Worm (Caenorhabditis elegans) whole organism, L3 larva: ENCODE measurements around the gene T20B12.5.

ENCODE experiments used
- R02D3.7 ChIP-seq: fragments of 150-350 bp; optimal IDR thresholded peaks from 2 replicates; lab custom pipeline; 2014; ENCODE audit warnings: missing biosample characterization, missing genetic modification characterization
- aly-2 ChIP-seq: fragments of 150-350 bp; optimal IDR thresholded peaks from 2 replicates; lab custom pipeline; 2014; ENCODE audit warnings: missing biosample characterization, missing genetic modification characterization
- ama-1 ChIP-seq: fragments of 150-350 bp; optimal IDR thresholded peaks from 2 replicates; lab custom pipeline; 2018
- ceh-16 ChIP-seq: sonication (generic microtip); optimal IDR thresholded peaks from 2 replicates; lab custom pipeline; 2017; ENCODE audit warnings: missing biosample characterization, missing genetic modification characterization
- ceh-82 ChIP-seq: fragments of 150-350 bp; optimal IDR thresholded peaks from 2 replicates; lab custom pipeline; 2014; ENCODE audit warnings: missing biosample characterization, missing genetic modification characterization
- ceh-9 ChIP-seq: sonication (generic microtip); optimal IDR thresholded peaks from 2 replicates; lab custom pipeline; 2018; ENCODE audit warnings: missing biosample characterization, missing genetic modification characterization
- daf-12 ChIP-seq: fragments of 150-350 bp; optimal IDR thresholded peaks from 2 replicates; lab custom pipeline; 2014; ENCODE audit warnings: missing biosample characterization, missing genetic modification reagents, missing genetic modification characterization
- egl-27 ChIP-seq: sonication (generic microtip); optimal IDR thresholded peaks from 4 replicates; lab custom pipeline; 2017; ENCODE audit warnings: missing biosample characterization, missing genetic modification reagents, missing genetic modification characterization
- elt-1 ChIP-seq: fragments of 150-350 bp; optimal IDR thresholded peaks from 2 replicates; lab custom pipeline; 2014; ENCODE audit warnings: missing biosample characterization, missing genetic modification characterization
- elt-2 ChIP-seq: sonication (generic microtip); optimal IDR thresholded peaks from 2 replicates; lab custom pipeline; 2016; ENCODE audit warnings: missing genetic modification reagents, mild to moderate bottlenecking, missing genetic modification characterization, missing compliant biosample characterization
- elt-3 ChIP-seq, 3 experiments: fragments of 150-350 bp in 1 of 3; sonication (generic microtip) in 2 of 3; optimal IDR thresholded peaks; 2 replicates in 2 of 3; 4 replicates in 1 of 3; lab custom pipeline; 2014 to 2017; ENCODE audit warnings: missing biosample characterization in 3 of 3, missing genetic modification characterization in 3 of 3
- eor-1 ChIP-seq, 2 experiments: fragments of 150-350 bp; optimal IDR thresholded peaks; 2 replicates each; lab custom pipeline; 2014 to 2018; ENCODE audit warnings: missing biosample characterization in 2 of 2, missing genetic modification characterization in 2 of 2
- fkh-10 ChIP-seq: sonication (generic microtip); optimal IDR thresholded peaks from 2 replicates; lab custom pipeline; 2017; ENCODE audit warnings: missing biosample characterization, missing genetic modification reagents, missing genetic modification characterization
- fkh-2 ChIP-seq: fragments of 150-350 bp; optimal IDR thresholded peaks from 2 replicates; lab custom pipeline; 2014; ENCODE audit warnings: missing biosample characterization, missing genetic modification reagents, missing genetic modification characterization
- hmg-11 ChIP-seq: sonication (generic microtip); optimal IDR thresholded peaks from 2 replicates; lab custom pipeline; 2016; ENCODE audit warnings: missing genetic modification characterization, missing compliant biosample characterization
- jun-1 ChIP-seq: fragments of 150-350 bp; optimal IDR thresholded peaks from 2 replicates; lab custom pipeline; 2014; ENCODE audit warnings: missing biosample characterization, missing genetic modification reagents, missing genetic modification characterization
- lin-15B ChIP-seq: fragments of 150-350 bp; optimal IDR thresholded peaks from 2 replicates; lab custom pipeline; 2014; ENCODE audit warnings: missing biosample characterization, missing genetic modification characterization
- lin-39 ChIP-seq: fragments of 150-350 bp; optimal IDR thresholded peaks from 2 replicates; lab custom pipeline; 2018; ENCODE audit warnings: missing biosample characterization, missing genetic modification reagents, missing genetic modification characterization
- lsy-12 ChIP-seq: sonication (generic microtip); optimal IDR thresholded peaks from 2 replicates; lab custom pipeline; 2016; ENCODE audit warnings: mild to moderate bottlenecking, missing genetic modification characterization, missing compliant biosample characterization
- mdl-1 ChIP-seq: fragments of 150-350 bp; optimal IDR thresholded peaks from 2 replicates; lab custom pipeline; 2014; ENCODE audit warnings: missing biosample characterization, missing genetic modification characterization
- mml-1 ChIP-seq: fragments of 150-350 bp; sonication (generic microtip); optimal IDR thresholded peaks from 3 replicates; lab custom pipeline; 2014; ENCODE audit warnings: missing biosample characterization, missing genetic modification characterization
- nhr-11 ChIP-seq: fragments of 150-350 bp; optimal IDR thresholded peaks from 2 replicates; lab custom pipeline; 2014; ENCODE audit warnings: missing biosample characterization, missing genetic modification characterization
- nhr-12 ChIP-seq: fragments of 150-350 bp; optimal IDR thresholded peaks from 2 replicates; lab custom pipeline; 2014; ENCODE audit warnings: missing biosample characterization, missing genetic modification characterization
- nhr-237 ChIP-seq: fragments of 150-350 bp; optimal IDR thresholded peaks from 2 replicates; lab custom pipeline; 2014; ENCODE audit warnings: missing biosample characterization, missing genetic modification characterization
- nhr-25 ChIP-seq: sonication (generic microtip); optimal IDR thresholded peaks from 2 replicates; lab custom pipeline; 2017; ENCODE audit warnings: missing biosample characterization, missing genetic modification characterization
- nhr-28 ChIP-seq: fragments of 150-350 bp; optimal IDR thresholded peaks from 2 replicates; lab custom pipeline; 2014; ENCODE audit warnings: missing biosample characterization, missing genetic modification characterization
- nhr-43 ChIP-seq: sonication (generic microtip); optimal IDR thresholded peaks from 2 replicates; lab custom pipeline; 2016; ENCODE audit warnings: mild to moderate bottlenecking, missing genetic modification characterization, missing compliant biosample characterization; ENCODE audit not compliant: poor library complexity, severe bottlenecking
- nhr-67 ChIP-seq: fragments of 150-350 bp; optimal IDR thresholded peaks from 2 replicates; lab custom pipeline; 2014; ENCODE audit warnings: missing biosample characterization, missing genetic modification characterization
- nhr-76 ChIP-seq: fragments of 150-350 bp; sonication (generic microtip); optimal IDR thresholded peaks from 5 replicates; lab custom pipeline; 2014; ENCODE audit warnings: missing biosample characterization, missing genetic modification characterization
- nhr-77 ChIP-seq: fragments of 150-350 bp; optimal IDR thresholded peaks from 2 replicates; lab custom pipeline; 2014; ENCODE audit warnings: missing biosample characterization, missing genetic modification characterization
- pha-4 ChIP-seq: fragments of 150-350 bp; optimal IDR thresholded peaks from 2 replicates; lab custom pipeline; 2014; ENCODE audit warnings: missing biosample characterization, missing genetic modification reagents, missing genetic modification characterization
- pqm-1 ChIP-seq: fragments of 150-350 bp; optimal IDR thresholded peaks from 2 replicates; lab custom pipeline; 2017; ENCODE audit warnings: missing biosample characterization, missing genetic modification characterization, inconsistent platforms
- sea-2 ChIP-seq: fragments of 150-350 bp; sonication (generic microtip); optimal IDR thresholded peaks from 4 replicates; lab custom pipeline; 2014; ENCODE audit warnings: missing biosample characterization, missing genetic modification reagents, missing genetic modification characterization
- skn-1 ChIP-seq: fragments of 150-350 bp; optimal IDR thresholded peaks from 2 replicates; lab custom pipeline; 2014; ENCODE audit warnings: missing biosample characterization, missing genetic modification characterization
- unc-62 ChIP-seq: fragments of 150-350 bp; sonication (generic microtip); optimal IDR thresholded peaks from 4 replicates; lab custom pipeline; 2014; ENCODE audit warnings: missing biosample characterization, missing genetic modification reagents, missing genetic modification characterization
- zag-1 ChIP-seq: fragments of 150-350 bp; optimal IDR thresholded peaks from 2 replicates; lab custom pipeline; 2014; ENCODE audit warnings: missing biosample characterization, missing genetic modification characterization
- ztf-4 ChIP-seq: fragments of 150-350 bp; optimal IDR thresholded peaks from 2 replicates; lab custom pipeline; 2014; ENCODE audit warnings: missing biosample characterization, missing genetic modification characterization

T20B12.5 gene

ce11 chrIII:7329155-7329732 is 37.7 kb downstream of the T20B12.5 start, which contains the start of gene lab-2:
Gene lab-2, minus strand, starts transcription at chrIII:7329607.
- peak; percentile 13 for TF ChIP-seq jun-1
- peak; percentile 4 for TF ChIP-seq ztf-4 (tag; lab: Kevin White, UChicago)
- no peak for TF ChIP-seq elt-1 (tag; lab: Kevin White, UChicago)
- TF ChIP-seq ceh-9 (tag; lab: Kevin White, UChicago): no peak
- TF ChIP-seq sea-2 (GFP tag; lab: Kevin White, UChicago): no peak
- no peak for TF ChIP-seq lin-39 (tag; lab: Kevin White, UChicago)
- TF ChIP-seq nhr-28 (tag; lab: Kevin White, UChicago): no peak
- TF ChIP-seq mml-1 (tag; lab: Kevin White, UChicago): no peak
- peak; percentile 33 for TF ChIP-seq nhr-25 (tag; lab: Kevin White, UChicago)
- TF ChIP-seq elt-2 (tag; lab: Kevin White, UChicago): peak; percentile 20
- TF ChIP-seq skn-1 (tag; lab: Kevin White, UChicago): no peak
- no peak for TF ChIP-seq nhr-43 (tag; lab: Kevin White, UChicago)
- TF ChIP-seq lsy-12: peak; percentile 66
- no peak for TF ChIP-seq hmg-11 (tag; lab: Kevin White, UChicago)
- peak; percentile 15 for TF ChIP-seq aly-2 (tag; lab: Kevin White, UChicago)
- no peak for TF ChIP-seq daf-12 (tag; lab: Kevin White, UChicago)
- TF ChIP-seq ceh-82 (tag; lab: Kevin White, UChicago): no peak
- TF ChIP-seq mdl-1 (tag; lab: Kevin White, UChicago): no peak
- peak; percentile 79 for TF ChIP-seq ama-1 (lab: Kevin White, UChicago)
- no peak for TF ChIP-seq unc-62 (GFP tag; lab: Kevin White, UChicago)
- TF ChIP-seq nhr-67 (tag; lab: Kevin White, UChicago): no peak
- no peak for TF ChIP-seq fkh-10 (GFP tag; lab: Kevin White, UChicago)
- TF ChIP-seq ceh-16 (tag; lab: Kevin White, UChicago): no peak
- no peak for TF ChIP-seq elt-3 (tag; optimal IDR thresholded peaks at IDR 0.05; lab: Kevin White, UChicago)
- TF ChIP-seq egl-27 (tag; lab: Kevin White, UChicago): no peak
- TF ChIP-seq nhr-76 (tag; lab: Kevin White, UChicago): no peak
- no peak for TF ChIP-seq fkh-2
- TF ChIP-seq pha-4 (tag; lab: Kevin White, UChicago): no peak

- TF ChIP-seq mml-1 (tag; lab: Kevin White, UChicago): no peak
- no peak for TF ChIP-seq ceh-16 (tag; lab: Kevin White, UChicago)
- no peak for TF ChIP-seq ceh-9 (tag; lab: Kevin White, UChicago)
- TF ChIP-seq sea-2 (GFP tag; lab: Kevin White, UChicago): no peak
- no peak for TF ChIP-seq nhr-76 (tag; lab: Kevin White, UChicago)
- TF ChIP-seq lin-15B (tag; lab: Kevin White, UChicago): no peak
- no peak for TF ChIP-seq R02D3.7 (tag; lab: Kevin White, UChicago)
- TF ChIP-seq elt-2 (tag; lab: Kevin White, UChicago): peak; percentile 69
- no peak for TF ChIP-seq nhr-12
- TF ChIP-seq pqm-1 (tag; lab: Kevin White, UChicago): peak; percentile 1
Observed at ce11 chrIII:7323331-7323730, 43.6 kb downstream of the T20B12.5 start.

- TF ChIP-seq pqm-1 (tag; lab: Kevin White, UChicago): peak; percentile 34
- TF ChIP-seq nhr-43 (tag; lab: Kevin White, UChicago): no peak
- TF ChIP-seq nhr-76 (tag; lab: Kevin White, UChicago): no peak
- TF ChIP-seq elt-3 (tag; optimal IDR thresholded peaks at IDR 0.05; lab: Kevin White, UChicago): no peak
- no peak for TF ChIP-seq nhr-11
- TF ChIP-seq daf-12 (tag; lab: Kevin White, UChicago): no peak
- TF ChIP-seq eor-1 (tag; optimal IDR thresholded peaks at IDR 0.05; lab: Kevin White, UChicago): no peak
- TF ChIP-seq elt-2 (tag; lab: Kevin White, UChicago): peak; percentile 55
- peak; percentile 99 for TF ChIP-seq pha-4 (tag; lab: Kevin White, UChicago)
- no peak for TF ChIP-seq nhr-237 (tag; lab: Kevin White, UChicago)
- no peak for TF ChIP-seq nhr-77
Observed at ce11 chrIII:7322018-7322417, 44.9 kb downstream of the T20B12.5 start.

- no peak for TF ChIP-seq zag-1 (tag; lab: Kevin White, UChicago)
- peak; percentile 18 for TF ChIP-seq elt-2 (tag; lab: Kevin White, UChicago)
- TF ChIP-seq pha-4 (tag; lab: Kevin White, UChicago): peak; percentile 77
- peak; percentile 69 for TF ChIP-seq pqm-1 (tag; lab: Kevin White, UChicago)
Observed at ce11 chrIII:7319390-7319789, 47.5 kb downstream of the T20B12.5 start, which contains the start of gene F56C9.8. Gene F56C9.8, minus strand, starts transcription at chrIII:7319509.
